Fruit fly (Drosophila melanogaster): ENCODE data around the gene cad.

Gene cad

DNA sequence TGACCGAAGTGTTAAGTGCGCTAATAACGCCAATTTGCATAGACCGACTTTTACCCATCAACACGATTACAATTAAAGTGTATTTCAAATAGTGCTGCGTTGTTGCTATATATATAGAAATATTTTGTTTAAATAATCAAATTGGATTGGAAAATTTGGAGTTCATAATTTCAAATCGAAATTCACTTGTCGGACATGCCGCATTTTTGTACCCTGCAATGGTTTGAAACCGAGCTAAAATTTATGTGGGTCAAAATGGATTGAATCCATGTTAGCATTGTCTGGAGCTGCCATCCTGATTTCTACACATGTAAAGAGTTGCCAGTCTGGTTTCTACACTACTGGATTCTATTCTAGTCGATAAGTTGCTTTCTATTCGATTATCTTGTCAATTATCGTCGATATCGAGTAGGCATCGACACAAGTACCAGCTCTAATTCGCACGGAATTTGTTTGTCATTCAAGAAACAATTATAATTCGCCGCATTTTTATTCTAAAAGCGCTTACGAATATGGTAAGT lies 16.8 kb downstream of the cad start, which contains the start of gene Pomp (continued):
- peak; percentile 91 for TF ChIP-seq CG14441 (GFP tag; IDR thresholded peaks at IDR 0.05)
- no peak for TF ChIP-seq ac (GFP tag; optimal IDR thresholded peaks at IDR 0.05)
- no peak for TF ChIP-seq z (GFP tag; IDR thresholded peaks at IDR 0.05)
- peak; percentile 93 for TF ChIP-seq trem (tag; optimal IDR thresholded peaks at IDR 0.05)
- peak; percentile 78 for TF ChIP-seq al (GFP tag; IDR thresholded peaks at IDR 0.05)
- TF ChIP-seq ftz-f1 (GFP tag; optimal IDR thresholded peaks at IDR 0.05): peak; percentile 57
- peak; percentile 62 for TF ChIP-seq p53 (GFP tag; optimal IDR thresholded peaks at IDR 0.05)
- peak; percentile 67 for TF ChIP-seq CG17568 (GFP tag; optimal IDR thresholded peaks at IDR 0.05)
- peak; percentile 72 for TF ChIP-seq CG17802 (tag; optimal IDR thresholded peaks at IDR 0.05)
- peak; percentile 40 for TF ChIP-seq ash1 (GFP tag; optimal IDR thresholded peaks at IDR 0.05)
- peak; percentile 69 for TF ChIP-seq gsb (GFP tag; IDR thresholded peaks at IDR 0.05)
- TF ChIP-seq CG12659 (GFP tag; optimal IDR thresholded peaks at IDR 0.05): peak; percentile 86
- TF ChIP-seq bigmax (GFP tag; optimal IDR thresholded peaks at IDR 0.05): peak; percentile 45
- no peak for TF ChIP-seq CG12299 (tag; optimal IDR thresholded peaks at IDR 0.05)
- TF ChIP-seq Blimp-1 (GFP tag; optimal IDR thresholded peaks at IDR 0.05): peak; percentile 84
- peak; percentile 87 for TF ChIP-seq CG2120 (GFP tag; optimal IDR thresholded peaks at IDR 0.05)
- TF ChIP-seq CG15269 (tag; optimal IDR thresholded peaks at IDR 0.05): peak; percentile 85
- peak; percentile 24 for TF ChIP-seq CG1792 (GFP tag; optimal IDR thresholded peaks at IDR 0.05)
- peak; percentile 71 for TF ChIP-seq lbe (GFP tag; optimal IDR thresholded peaks at IDR 0.05)
- TF ChIP-seq YL-1 (GFP tag; optimal IDR thresholded peaks at IDR 0.05): peak; percentile 26
- peak; percentile 62; the same call in 1 of the 2 replicates for TF ChIP-seq amos (GFP tag; IDR thresholded peaks at IDR 0.05; ENCODE audit: partially characterized antibody)
- peak; percentile 92 for TF ChIP-seq CG2712 (tag; optimal IDR thresholded peaks at IDR 0.05)
- peak; percentile 73 for TF ChIP-seq scrt (GFP tag; optimal IDR thresholded peaks at IDR 0.05)
- peak; percentile 72 for TF ChIP-seq CG11085 (GFP tag; IDR thresholded peaks at IDR 0.05)
- TF ChIP-seq dati (GFP tag; IDR thresholded peaks at IDR 0.05): peak; percentile 78
- peak; percentile 42 for TF ChIP-seq fu2 (GFP tag; optimal IDR thresholded peaks at IDR 0.05)
- peak; percentile 88 for TF ChIP-seq Rfx (GFP tag; IDR thresholded peaks at IDR 0.05)
- peak; percentile 79 for TF ChIP-seq CG12219 (GFP tag; optimal IDR thresholded peaks at IDR 0.05)
- 0 out of 2 replicates have a peak, but pooled peaks have one; percentile 62 for TF ChIP-seq aop (GFP tag; IDR thresholded peaks at IDR 0.05)
- TF ChIP-seq CG34224 (GFP tag; IDR thresholded peaks at IDR 0.05; ENCODE audit: partially characterized antibody): peak; percentile 72
- TF ChIP-seq CG16863 (GFP tag; optimal IDR thresholded peaks at IDR 0.05): peak; percentile 97
- peak; percentile 85 for TF ChIP-seq CG9932 (GFP tag; IDR thresholded peaks at IDR 0.05)
- TF ChIP-seq tin (GFP tag; optimal IDR thresholded peaks at IDR 0.05): peak; percentile 83
- peak; percentile 68 for TF ChIP-seq onecut (GFP tag; IDR thresholded peaks at IDR 0.05)
- TF ChIP-seq CG8944 (GFP tag; optimal IDR thresholded peaks at IDR 0.05): peak; percentile 52
- TF ChIP-seq CG15601 (tag; optimal IDR thresholded peaks at IDR 0.05): peak; percentile 74
- peak; percentile 68 for TF ChIP-seq Deaf1 (tag; optimal IDR thresholded peaks at IDR 0.05)
- peak; percentile 84 for TF ChIP-seq CG7372 (GFP tag; IDR thresholded peaks at IDR 0.05)
- peak; percentile 55 for TF ChIP-seq CG42726 (GFP tag; IDR thresholded peaks at IDR 0.05; ENCODE audit: partially characterized antibody)
- peak; percentile 77 for TF ChIP-seq run (tag; optimal IDR thresholded peaks at IDR 0.05)
- TF ChIP-seq insv (GFP tag; optimal IDR thresholded peaks at IDR 0.05): peak in 1 of 2 experiments; percentile 58
- peak; percentile 38 for TF ChIP-seq Atf-2 (GFP tag; optimal IDR thresholded peaks at IDR 0.05)
- peak; percentile 70; the same call in 1 of the 2 replicates for TF ChIP-seq dimm (GFP tag; IDR thresholded peaks at IDR 0.05)
- TF ChIP-seq CG11456 (GFP tag; IDR thresholded peaks at IDR 0.05): peak; percentile 90
- TF ChIP-seq CG13424 (tag; optimal IDR thresholded peaks at IDR 0.05): peak; percentile 71
- TF ChIP-seq D19B (GFP tag; optimal IDR thresholded peaks at IDR 0.05): peak; percentile 98
- peak; percentile 70 for TF ChIP-seq CG12104 (GFP tag; optimal IDR thresholded peaks at IDR 0.05)
- peak; percentile 80; the same call in 1 of the 2 replicates for TF ChIP-seq klu (GFP tag; IDR thresholded peaks at IDR 0.05)
- peak; percentile 61; the same call in 1 of the 3 replicates for TF ChIP-seq CG2889 (GFP tag; IDR thresholded peaks at IDR 0.05)
- peak; percentile 76 for TF ChIP-seq oc (tag; optimal IDR thresholded peaks at IDR 0.05)

Data from whole organism, embryonic.